Fruit fly (Drosophila melanogaster): ENCODE measurements around the gene Met.

Gene Met

DNA sequence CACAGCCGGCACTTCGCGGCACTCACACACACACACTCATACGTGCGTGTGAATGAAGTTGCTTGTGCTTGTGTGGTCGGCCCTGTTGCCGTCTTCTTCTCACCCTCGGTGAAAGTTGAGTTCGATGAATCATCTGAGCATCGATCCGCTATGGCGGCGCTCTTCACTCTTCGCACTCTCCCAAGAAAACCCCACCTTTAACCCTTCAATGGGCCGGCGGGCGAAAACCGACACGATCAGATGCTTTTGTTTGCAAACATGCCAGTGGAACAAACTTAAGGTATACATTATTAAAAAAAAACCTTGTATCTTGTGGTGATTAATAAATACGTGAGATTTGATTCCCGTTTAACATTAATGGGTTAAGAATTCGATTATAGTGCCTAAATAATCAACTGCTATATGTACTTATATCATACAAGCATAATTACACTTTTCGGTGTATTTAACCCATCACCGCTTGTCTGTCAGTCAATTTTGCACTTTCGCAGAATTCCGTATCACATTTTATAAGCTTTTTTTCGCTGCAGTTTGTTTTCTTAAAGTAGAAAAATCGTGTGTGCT, 15.0 kb upstream of the Met start (continued):
- TF ChIP-seq vvl (GFP tag; IDR thresholded peaks at IDR 0.05) (0 out of 2 replicates have a peak, but pooled peaks have one; percentile 32), CG6765 (GFP tag; optimal IDR thresholded peaks at IDR 0.05) (no peak), zfh2 (GFP tag; optimal IDR thresholded peaks at IDR 0.05) (peak; percentile 15), CHES-1-like (GFP tag; optimal IDR thresholded peaks at IDR 0.05) (peak; percentile 15), CG18262 (tag; optimal IDR thresholded peaks at IDR 0.05) (peak; percentile 13)

DNA sequence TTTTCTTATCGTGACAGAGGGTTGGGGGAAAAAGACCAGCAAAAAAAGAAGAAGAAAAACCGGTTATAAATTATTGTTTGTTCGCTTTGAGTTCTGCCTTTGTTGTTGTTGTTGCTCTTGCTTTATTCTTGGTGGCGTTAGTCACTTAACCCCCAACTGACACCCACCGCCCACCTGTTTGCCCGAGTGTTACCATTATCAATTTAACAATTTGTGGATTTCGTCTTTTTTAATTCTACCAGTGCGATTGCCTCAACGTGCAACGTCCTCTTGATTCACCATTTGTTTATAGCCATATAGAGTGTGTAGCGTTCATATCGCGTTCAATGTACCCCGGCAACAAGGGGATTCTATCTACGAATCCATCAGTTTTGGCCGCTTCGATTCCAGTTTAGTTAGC, 14.5 kb upstream of the Met start:
- peak; percentile 78 for TF ChIP-seq CG17385 (GFP tag; optimal IDR thresholded peaks at IDR 0.05)
- TF ChIP-seq CG6813 (GFP tag; optimal IDR thresholded peaks at IDR 0.05) = no peak
- TF ChIP-seq fd96Cb (tag; optimal IDR thresholded peaks at IDR 0.05) = no peak
- TF ChIP-seq CG34224 (GFP tag; IDR thresholded peaks at IDR 0.05; ENCODE audit: partially characterized antibody) = 0 out of 3 replicates have a peak, but pooled peaks have one; percentile 13
- peak; percentile 70 for TF ChIP-seq CG4360 (GFP tag; IDR thresholded peaks at IDR 0.05)
- TF ChIP-seq sug (tag; optimal IDR thresholded peaks at IDR 0.05) = peak; percentile 40
- TF ChIP-seq chinmo (GFP tag; IDR thresholded peaks at IDR 0.05; ENCODE audit: partially characterized antibody) = 0 out of 4 replicates have a peak, but pooled peaks have one; percentile 23
- TF ChIP-seq ftz-f1 (GFP tag; optimal IDR thresholded peaks at IDR 0.05) = no peak

DNA sequence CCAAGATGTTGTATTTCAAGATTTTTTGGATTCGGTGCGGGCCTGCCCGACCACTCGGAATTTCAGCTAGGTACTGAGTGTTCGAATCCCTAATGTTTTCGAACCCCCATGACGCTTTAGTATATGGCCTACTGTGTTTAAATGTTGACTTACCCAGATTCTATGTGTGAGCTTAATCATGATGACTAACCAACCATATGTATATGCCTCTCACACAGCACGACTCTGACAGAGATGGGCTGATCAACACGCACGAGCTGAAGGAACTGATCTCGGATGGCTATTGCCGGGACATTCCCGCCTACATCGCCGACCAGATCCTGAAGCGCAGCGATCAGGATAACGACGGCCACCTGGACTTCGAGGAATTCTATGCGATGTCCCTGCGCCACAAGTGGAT, 11.8 kb upstream of the Met start, which contains the start of gene CG2533:
TSS of gene CG2533 (minus strand) at position 101 of the 400 bp plus-strand sequence.
- TF ChIP-seq dpn (GFP tag; optimal IDR thresholded peaks at IDR 0.05) = no peak
- TF ChIP-seq Hsf (GFP tag; optimal IDR thresholded peaks at IDR 0.05) = no peak
- no peak for TF ChIP-seq ranshi (GFP tag; IDR thresholded peaks at IDR 0.05)
- no peak for TF ChIP-seq CG15073 (GFP tag; optimal IDR thresholded peaks at IDR 0.05)
- no peak for TF ChIP-seq CG42726 (GFP tag; IDR thresholded peaks at IDR 0.05; ENCODE audit: partially characterized antibody)
- no peak for TF ChIP-seq CG4707 (GFP tag; optimal IDR thresholded peaks at IDR 0.05)
- TF ChIP-seq pzg (GFP tag; optimal IDR thresholded peaks at IDR 0.05) = no peak
- no peak for TF ChIP-seq z (GFP tag; IDR thresholded peaks at IDR 0.05)

DNA sequence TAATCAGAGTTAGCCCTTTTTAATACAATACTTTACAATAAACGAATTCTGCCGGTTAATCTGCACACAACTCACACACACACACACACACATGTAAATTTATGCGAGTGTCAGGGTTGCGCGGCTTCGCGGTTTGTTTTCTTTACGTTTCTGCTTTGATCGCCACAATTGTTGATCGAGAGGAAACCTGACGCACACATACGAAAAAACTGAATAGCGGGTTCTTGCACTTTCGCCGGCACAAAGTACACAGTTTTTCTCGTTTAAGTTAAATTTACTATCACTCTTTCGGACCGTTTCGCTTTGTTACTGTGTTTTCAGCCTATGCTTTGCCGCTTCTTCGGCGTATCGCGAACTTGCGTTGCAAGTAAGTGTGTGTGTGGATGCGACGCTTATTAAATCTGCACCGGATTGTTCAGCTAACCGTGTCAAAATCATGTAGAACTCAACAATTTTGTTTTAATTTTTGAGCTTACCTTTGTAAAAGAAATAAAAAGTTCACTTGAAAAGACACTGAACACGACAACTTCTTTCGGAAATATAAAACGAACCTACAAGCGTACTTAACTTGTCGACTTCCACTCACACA, 4.8 kb upstream of the Met start:
- no peak for TF ChIP-seq CG13894 (tag; optimal IDR thresholded peaks at IDR 0.05)
- peak; percentile 7 for TF ChIP-seq sens (GFP tag)
- peak; percentile 62 for TF ChIP-seq nom (GFP tag; optimal IDR thresholded peaks at IDR 0.05)
- TF ChIP-seq bbx (GFP tag; IDR thresholded peaks at IDR 0.05; ENCODE audit: partially characterized antibody) = no peak
- peak; percentile 12 for TF ChIP-seq CG6854 (GFP tag; optimal IDR thresholded peaks at IDR 0.05)
- TF ChIP-seq jumu (GFP tag; optimal IDR thresholded peaks at IDR 0.05) = no peak
- no peak for TF ChIP-seq fd3F (GFP tag; optimal IDR thresholded peaks at IDR 0.05)
- TF ChIP-seq Lpt (GFP tag; optimal IDR thresholded peaks at IDR 0.05) = no peak
- no peak for TF ChIP-seq mld (GFP tag; IDR thresholded peaks at IDR 0.05; ENCODE audit: partially characterized antibody)
- no peak for TF ChIP-seq CG1792 (GFP tag; optimal IDR thresholded peaks at IDR 0.05)
- no peak for TF ChIP-seq CoRest (tag; optimal IDR thresholded peaks at IDR 0.05)
- no peak for TF ChIP-seq CG30020 (tag; optimal IDR thresholded peaks at IDR 0.05)
- no peak for TF ChIP-seq CG6689 (GFP tag; IDR thresholded peaks at IDR 0.05)
- no peak for TF ChIP-seq CG1602 (GFP tag; optimal IDR thresholded peaks at IDR 0.05)
- TF ChIP-seq gcm2 (GFP tag; optimal IDR thresholded peaks at IDR 0.05) = no peak
- 0 out of 3 replicates have a peak, but pooled peaks have one; percentile 47 for TF ChIP-seq CG34422 (GFP tag; IDR thresholded peaks at IDR 0.05)
- TF ChIP-seq Dp (GFP tag; optimal IDR thresholded peaks at IDR 0.05) = no peak
- TF ChIP-seq gce (GFP tag; IDR thresholded peaks at IDR 0.05) = no peak
- TF ChIP-seq CG10543 (GFP tag; optimal IDR thresholded peaks at IDR 0.05) = no peak
- TF ChIP-seq ftz-f1 (GFP tag; optimal IDR thresholded peaks at IDR 0.05) = peak; percentile 32
- peak; percentile 22 for TF ChIP-seq Jarid2 (GFP tag; optimal IDR thresholded peaks at IDR 0.05)
- no peak for TF ChIP-seq dm (GFP tag; optimal IDR thresholded peaks at IDR 0.05)
- TF ChIP-seq CG10979 (tag; optimal IDR thresholded peaks at IDR 0.05) = no peak
- no peak for TF ChIP-seq CG17328 (GFP tag; IDR thresholded peaks at IDR 0.05)
- TF ChIP-seq CG4617 (GFP tag; optimal IDR thresholded peaks at IDR 0.05; ENCODE audit: borderline replicate concordance) = no peak
